Fruit fly (Drosophila melanogaster) Kc167 (cell line): Measurements from ENCODE around the gene CG1090.

Experiments
- Myc ChIP-seq: fragments of >200 bp; optimal IDR thresholded peaks from 2 replicates; lab custom pipeline; 2017; ENCODE audit warnings: missing external identifiers
- insv ChIP-seq: fragments of >200 bp; optimal IDR thresholded peaks from 3 replicates; lab custom pipeline; 2018; ENCODE audit warnings: missing external identifiers
- psq ChIP-seq: fragments of >200 bp; optimal IDR thresholded peaks from 2 replicates; lab custom pipeline; 2017; ENCODE audit warnings: missing external identifiers

- TF ChIP-seq Myc (lab: Kevin White, UChicago), result no peak
- no peak for TF ChIP-seq insv (lab: Kevin White, UChicago)
- no peak for TF ChIP-seq psq (lab: Kevin White, UChicago)
Measured at dm6 chr3R:4359625-4360024, at the start of gene CG1090.
